Worm (Caenorhabditis elegans): Measurements from ENCODE around the gene F45F2.11.

F45F2.11 gene

DNA sequence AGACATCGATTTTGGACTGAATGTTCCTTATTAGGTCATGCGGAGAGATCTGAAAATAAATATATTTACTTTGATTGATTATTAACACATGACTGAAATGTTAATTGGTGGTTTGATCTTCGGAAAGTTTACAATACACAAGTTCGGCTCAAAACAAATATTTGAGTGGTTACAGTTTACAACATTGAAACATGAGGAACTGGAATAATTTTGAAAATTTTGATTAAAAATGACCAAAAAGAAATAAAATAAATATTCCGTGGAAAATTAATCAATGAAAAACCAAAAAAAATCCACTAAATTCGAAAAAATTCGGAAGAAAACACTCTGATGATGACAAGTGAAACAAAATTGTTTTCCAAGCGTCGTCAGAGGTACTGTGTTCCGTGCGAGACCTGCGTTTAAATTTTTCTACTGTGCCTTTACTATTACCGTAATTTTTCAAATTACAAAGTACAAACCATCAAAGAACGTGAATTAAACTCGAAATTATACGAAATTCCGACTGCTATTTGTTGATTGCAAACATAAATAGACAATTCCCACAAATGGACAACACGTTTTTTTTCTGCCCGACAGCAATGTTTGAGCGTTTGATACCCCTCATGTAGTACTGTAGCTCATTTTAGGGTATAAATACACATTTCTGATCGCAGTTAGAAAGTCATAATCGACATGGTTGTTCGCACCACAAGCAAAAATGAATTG, at the start of gene F45F2.11, which contains the start of gene otpl-7:
Gene F45F2.11 (minus strand): TSS at position 51 of the 708 bp plus-strand sequence.
Gene otpl-7 (plus strand): TSS at position 658 of the 708 bp plus-strand sequence.
- TF ChIP-seq rec-8 (tag; optimal IDR thresholded peaks at IDR 0.05) (no peak), ztf-6 (GFP tag; IDR thresholded peaks at IDR 0.05) (no peak), madf-8 (GFP tag; conservative IDR thresholded peaks at IDR 0.05) (peak; percentile 50), lsl-1 (GFP tag; optimal IDR thresholded peaks at IDR 0.05) (peak; percentile 94), xnd-1 (tag; optimal IDR thresholded peaks at IDR 0.05) (peak; percentile 94), F37B4.10 (GFP tag; IDR thresholded peaks at IDR 0.05) (no peak), him-1 (tag; optimal IDR thresholded peaks at IDR 0.05) (peak; percentile 69), lin-40 (tag; optimal IDR thresholded peaks at IDR 0.05) (no peak), aptf-3 (GFP tag; IDR thresholded peaks at IDR 0.05) (no peak), madf-3 (GFP tag; IDR thresholded peaks at IDR 0.05) (0 out of 2 replicates have a peak, but pooled peaks have one; percentile 35), efl-1 (GFP tag; optimal IDR thresholded peaks at IDR 0.05) (peak; percentile 2), ama-1 (optimal IDR thresholded peaks at IDR 0.05) (no peak), ama-1 (GFP tag; optimal IDR thresholded peaks at IDR 0.05) (no peak), tbp1 (GFP tag; optimal IDR thresholded peaks at IDR 0.05) (peak; percentile 8), dox-1 (GFP tag; IDR thresholded peaks at IDR 0.05) (no peak), D2030.7 (GFP tag; IDR thresholded peaks at IDR 0.05) (peak; percentile 28; the same call in 1 of the 2 replicates), madf-6 (GFP tag; IDR thresholded peaks at IDR 0.05) (peak; percentile 89), bed-1 (GFP tag; IDR thresholded peaks at IDR 0.05) (no peak), F33H1.4 (GFP tag; IDR thresholded peaks at IDR 0.05) (peak; percentile 91)

DNA sequence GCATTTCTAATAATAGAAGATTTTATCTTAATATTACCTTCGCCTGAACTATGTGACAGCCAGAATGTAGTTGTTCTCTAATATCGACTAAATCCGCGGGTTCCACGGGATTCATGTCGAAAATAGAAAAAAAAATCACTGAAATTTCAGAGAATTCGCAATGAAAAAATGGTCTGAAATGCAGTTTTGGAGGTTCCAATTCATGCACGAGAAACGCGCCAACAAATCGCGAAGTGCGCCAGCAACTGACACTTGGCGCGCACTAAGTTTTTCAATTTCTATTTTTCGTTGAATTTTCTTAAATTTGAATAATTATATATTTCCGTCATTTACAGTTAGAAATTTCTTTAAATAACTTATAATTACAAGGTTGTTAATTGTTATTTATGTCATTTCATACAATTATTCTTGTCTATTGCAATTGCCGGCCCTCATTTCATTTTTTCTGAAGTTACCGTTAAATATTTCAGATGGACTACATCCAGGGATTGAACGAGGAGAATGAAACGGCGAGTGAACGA, 49.2 kb upstream of the F45F2.11 start, which contains the start of the genes F25G6.9 and symk-1:
Gene F25G6.9 (minus strand): TSS at position 160 of the 521 bp plus-strand sequence.
Gene symk-1 (plus strand): TSS at position 471 of the 521 bp plus-strand sequence.
- TF ChIP-seq B0035.1 (tag; optimal IDR thresholded peaks at IDR 0.05) (no peak), nhr-27 (tag; optimal IDR thresholded peaks at IDR 0.05) (no peak), C17E4.6 (GFP tag; IDR thresholded peaks at IDR 0.05) (no peak), xnd-1 (tag; optimal IDR thresholded peaks at IDR 0.05) (peak; percentile 27), lin-35 (GFP tag; optimal IDR thresholded peaks at IDR 0.05) (peak in 1 of 3 experiments; percentile 42), madf-6 (GFP tag; IDR thresholded peaks at IDR 0.05) (no peak; the same call in 1 of the 2 replicates), C06A6.2 (GFP tag; conservative IDR thresholded peaks at IDR 0.05) (no peak), sptf-2 (GFP tag; optimal IDR thresholded peaks at IDR 0.05) (no peak), dox-1 (GFP tag; IDR thresholded peaks at IDR 0.05) (peak; percentile 55; the same call in 1 of the 2 replicates), pbrm-1 (GFP tag; IDR thresholded peaks at IDR 0.05) (peak; percentile 64), D2030.7 (GFP tag; IDR thresholded peaks at IDR 0.05) (peak; percentile 23; the same call in 1 of the 2 replicates), lin-40 (tag; optimal IDR thresholded peaks at IDR 0.05) (peak; percentile 72), rcor-1 (GFP tag; IDR thresholded peaks at IDR 0.05) (peak; percentile 60; the same call in 1 of the 2 replicates), F33H1.4 (GFP tag; IDR thresholded peaks at IDR 0.05) (peak; percentile 42), efl-1 (GFP tag; optimal IDR thresholded peaks at IDR 0.05) (peak; percentile 27), B0019.2 (GFP tag; conservative IDR thresholded peaks at IDR 0.05) (no peak), mcd-1 (GFP tag; IDR thresholded peaks at IDR 0.05) (peak; percentile 71), nfya-1 (tag; optimal IDR thresholded peaks at IDR 0.05; ENCODE audit: borderline replicate concordance, insufficient read depth) (no peak), pha-4 (tag; optimal IDR thresholded peaks at IDR 0.05) (no peak), ztf-22 (GFP tag; optimal IDR thresholded peaks at IDR 0.05) (no peak), tbp1 (GFP tag; optimal IDR thresholded peaks at IDR 0.05) (peak; percentile 17), cebp-1 (GFP tag; IDR thresholded peaks at IDR 0.05) (no peak), cebp-1 (tag; optimal IDR thresholded peaks at IDR 0.05) (peak; percentile 57), hsf-1 (GFP tag; IDR thresholded peaks at IDR 0.05) (0 out of 2 replicates have a peak, but pooled peaks have one; percentile 21), madf-8 (GFP tag; conservative IDR thresholded peaks at IDR 0.05) (no peak), athp-1 (tag; optimal IDR thresholded peaks at IDR 0.05) (no peak), ZK185.1 (tag; optimal IDR thresholded peaks at IDR 0.05; ENCODE audit: poor library complexity, severe bottlenecking) (peak; percentile 45), lag-1 (GFP tag; IDR thresholded peaks at IDR 0.05) (no peak), F55B11.4 (tag; optimal IDR thresholded peaks at IDR 0.05; ENCODE audit: borderline replicate concordance, insufficient read depth) (no peak), die-1 (tag; optimal IDR thresholded peaks at IDR 0.05) (no peak), dpff-1 (tag; optimal IDR thresholded peaks at IDR 0.05) (no peak), aptf-3 (GFP tag; IDR thresholded peaks at IDR 0.05) (no peak), Y53G8AR.9 (GFP tag; conservative IDR thresholded peaks at IDR 0.05) (0 out of 2 replicates have a peak, but pooled peaks have one; percentile 25), rpc-1 (optimal IDR thresholded peaks at IDR 0.05) (no peak), rpc-1 (tag; optimal IDR thresholded peaks at IDR 0.05) (no peak), rec-8 (tag; optimal IDR thresholded peaks at IDR 0.05) (no peak)

Data from whole organism, young adult.